Worm (Caenorhabditis elegans) whole organism, mixed stage, embryonic: ENCODE measurements around the gene Y116F11B.6.

Experiments
- M03D4.4 ChIP-seq: sonication (generic microtip); optimal IDR thresholded peaks from 2 replicates; lab custom pipeline; 2017; ENCODE audit warnings: mild to moderate bottlenecking, missing genetic modification characterization, missing compliant biosample characterization
- bed-3 ChIP-seq: fragments of 200-800 bp; sonication (Bioruptor generic); optimal IDR thresholded peaks from 3 replicates; lab custom pipeline; 2018; ENCODE audit warnings: mild to moderate bottlenecking, missing genetic modification characterization, moderate library complexity, missing compliant biosample characterization
- ceh-39 ChIP-seq: fragments of 150-350 bp; optimal IDR thresholded peaks from 2 replicates; lab custom pipeline; 2014; ENCODE audit warnings: missing biosample characterization, missing genetic modification characterization
- ceh-43 ChIP-seq: fragments of 200-800 bp; sonication (Bioruptor generic); optimal IDR thresholded peaks from 2 replicates; lab custom pipeline; 2018; ENCODE audit warnings: mild to moderate bottlenecking, missing genetic modification characterization, moderate library complexity, missing compliant biosample characterization
- ceh-83 ChIP-seq: fragments of 200-800 bp; sonication (Bioruptor generic); optimal IDR thresholded peaks from 2 replicates; lab custom pipeline; 2018; ENCODE audit warnings: mild to moderate bottlenecking, missing genetic modification characterization, missing compliant biosample characterization
- ces-1 ChIP-seq: fragments of 150-350 bp; optimal IDR thresholded peaks from 2 replicates; lab custom pipeline; 2014; ENCODE audit warnings: missing biosample characterization, missing genetic modification reagents, missing genetic modification characterization
- drap-1 ChIP-seq: fragments of 200-800 bp; sonication (Bioruptor generic); optimal IDR thresholded peaks from 3 replicates; lab custom pipeline; 2018; ENCODE audit warnings: mild to moderate bottlenecking, missing genetic modification characterization, missing compliant biosample characterization
- elt-1 ChIP-seq: sonication (generic microtip); optimal IDR thresholded peaks from 2 replicates; lab custom pipeline; 2017; ENCODE audit warnings: missing genetic modification characterization, mild to moderate bottlenecking, missing compliant biosample characterization, antibody characterized with exemption, moderate library complexity, borderline replicate concordance; ENCODE audit not compliant: insufficient read depth
- elt-3 ChIP-seq: fragments of 150-350 bp; optimal IDR thresholded peaks from 2 replicates; lab custom pipeline; 2014; ENCODE audit warnings: missing biosample characterization, missing genetic modification characterization
- flh-1 ChIP-seq: fragments of 200-800 bp; sonication (Bioruptor generic); optimal IDR thresholded peaks from 2 replicates; lab custom pipeline; 2018; ENCODE audit warnings: mild to moderate bottlenecking, missing genetic modification characterization, moderate library complexity, missing compliant biosample characterization
- ham-2 ChIP-seq: fragments of 200-800 bp; sonication (Bioruptor generic); optimal IDR thresholded peaks from 2 replicates; lab custom pipeline; 2018; ENCODE audit warnings: mild to moderate bottlenecking, missing genetic modification characterization, missing compliant biosample characterization
- lin-13 ChIP-seq: fragments of 150-350 bp; optimal IDR thresholded peaks from 2 replicates; lab custom pipeline; 2014; ENCODE audit warnings: missing biosample characterization, missing genetic modification characterization
- lin-32 ChIP-seq: fragments of 200-800 bp; sonication (Bioruptor generic); optimal IDR thresholded peaks from 2 replicates; lab custom pipeline; 2018; ENCODE audit warnings: mild to moderate bottlenecking, missing genetic modification characterization, missing compliant biosample characterization
- lsy-2 ChIP-seq: fragments of 150-350 bp; optimal IDR thresholded peaks from 2 replicates; lab custom pipeline; 2014; ENCODE audit warnings: missing biosample characterization, missing genetic modification characterization
- mab-5 ChIP-seq: fragments of 150-350 bp; optimal IDR thresholded peaks from 2 replicates; lab custom pipeline; 2014; ENCODE audit warnings: missing biosample characterization, missing genetic modification characterization
- mep-1 ChIP-seq: fragments of 150-350 bp; optimal IDR thresholded peaks from 2 replicates; lab custom pipeline; 2017; ENCODE audit warnings: missing biosample characterization, missing genetic modification reagents, missing genetic modification characterization, inconsistent platforms
- mls-2 ChIP-seq: sonication (generic microtip); optimal IDR thresholded peaks from 2 replicates; lab custom pipeline; 2016; ENCODE audit warnings: mild to moderate bottlenecking, missing genetic modification characterization, moderate library complexity, missing compliant biosample characterization
- nhr-12 ChIP-seq: fragments of 150-350 bp; optimal IDR thresholded peaks from 2 replicates; lab custom pipeline; 2014; ENCODE audit warnings: missing biosample characterization, missing genetic modification characterization
- nhr-2 ChIP-seq: fragments of 150-350 bp; optimal IDR thresholded peaks from 2 replicates; lab custom pipeline; 2014; ENCODE audit warnings: missing biosample characterization, missing genetic modification characterization
- nhr-28 ChIP-seq: fragments of 150-350 bp; optimal IDR thresholded peaks from 2 replicates; lab custom pipeline; 2014; ENCODE audit warnings: missing biosample characterization, missing genetic modification characterization
- nhr-76 ChIP-seq: sonication (generic microtip); optimal IDR thresholded peaks from 2 replicates; lab custom pipeline; 2017; ENCODE audit warnings: missing biosample characterization, missing genetic modification characterization
- pha-4 ChIP-seq: fragments of 150-350 bp; optimal IDR thresholded peaks from 2 replicates; lab custom pipeline; 2018; ENCODE audit warnings: missing biosample characterization, missing genetic modification reagents, missing genetic modification characterization
- sem-2 ChIP-seq: fragments of 200-800 bp; sonication (Bioruptor generic); optimal IDR thresholded peaks from 2 replicates; lab custom pipeline; 2018; ENCODE audit warnings: mild to moderate bottlenecking, missing genetic modification characterization, missing compliant biosample characterization
- snpc-4 ChIP-seq: fragments of 150-350 bp; optimal IDR thresholded peaks from 2 replicates; lab custom pipeline; 2014; ENCODE audit warnings: missing biosample characterization, missing genetic modification characterization
- sptf-1 ChIP-seq: sonication (generic microtip); optimal IDR thresholded peaks from 2 replicates; lab custom pipeline; 2017; ENCODE audit warnings: mild to moderate bottlenecking, missing genetic modification characterization, moderate library complexity, missing compliant biosample characterization
- tbx-8 ChIP-seq: fragments of 200-800 bp; sonication (Bioruptor generic); optimal IDR thresholded peaks from 2 replicates; lab custom pipeline; 2018; ENCODE audit warnings: mild to moderate bottlenecking, missing genetic modification characterization, moderate library complexity, missing compliant biosample characterization
- unc-120 ChIP-seq: sonication (generic microtip); optimal IDR thresholded peaks from 2 replicates; lab custom pipeline; 2017; ENCODE audit warnings: missing genetic modification characterization, missing compliant biosample characterization; ENCODE audit not compliant: poor library complexity, severe bottlenecking
- unc-39 ChIP-seq: fragments of 150-350 bp; optimal IDR thresholded peaks from 2 replicates; lab custom pipeline; 2014; ENCODE audit warnings: missing biosample characterization, missing genetic modification characterization
- unc-62 ChIP-seq: fragments of 150-350 bp; optimal IDR thresholded peaks from 2 replicates; lab custom pipeline; 2014; ENCODE audit warnings: missing biosample characterization, missing genetic modification reagents, missing genetic modification characterization
- zip-8 ChIP-seq: fragments of 150-350 bp; optimal IDR thresholded peaks from 2 replicates; lab custom pipeline; 2014; ENCODE audit warnings: missing biosample characterization, missing genetic modification characterization
- ztf-11 ChIP-seq: fragments of 150-350 bp; optimal IDR thresholded peaks from 2 replicates; lab custom pipeline; 2014; ENCODE audit warnings: missing biosample characterization, missing genetic modification characterization

The Y116F11B.6 gene

DNA sequence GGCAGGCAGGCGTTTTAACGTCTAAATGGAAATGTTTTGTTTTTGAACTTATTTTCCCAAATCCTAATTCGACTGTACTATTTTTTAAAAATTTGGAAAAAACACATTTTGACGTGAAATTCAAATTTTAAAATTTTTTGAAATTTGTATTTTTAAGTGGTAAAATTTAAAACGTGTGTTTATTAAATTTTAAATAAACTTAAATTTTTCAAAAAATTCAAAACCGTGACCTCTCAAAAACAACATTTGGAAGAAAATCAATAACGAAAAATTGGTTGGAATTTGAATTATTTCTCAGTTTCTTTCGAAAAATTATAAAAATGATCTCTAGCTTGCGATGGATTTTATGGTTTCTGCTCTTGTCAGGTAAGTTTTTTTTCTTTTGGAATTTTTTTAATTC is 11.6 kb upstream of the Y116F11B.6 start, which contains the start of gene Y116F11B.8:
Y116F11B.8 (plus strand) TSS at position 301 of the 400 bp plus-strand sequence.
- TF ChIP-seq nhr-2 (tag; lab: Kevin White, UChicago) (no peak), ham-2 (GFP tag; lab: Kevin White, UChicago) (no peak), drap-1 (GFP tag; lab: Kevin White, UChicago) (no peak), ceh-43 (GFP tag; lab: Kevin White, UChicago) (no peak), ces-1 (GFP tag; lab: Kevin White, UChicago) (no peak), pha-4 (tag; lab: Kevin White, UChicago) (no peak), mab-5 (tag; lab: Kevin White, UChicago) (no peak), lin-32 (GFP tag; lab: Kevin White, UChicago) (no peak), unc-120 (no peak), sptf-1 (tag; lab: Kevin White, UChicago) (no peak), elt-3 (no peak), mls-2 (tag; lab: Kevin White, UChicago) (no peak), nhr-28 (tag; lab: Kevin White, UChicago) (no peak), sem-2 (GFP tag; lab: Kevin White, UChicago) (no peak), unc-62 (GFP tag; lab: Kevin White, UChicago) (no peak), lin-13 (tag; lab: Kevin White, UChicago) (no peak)

DNA sequence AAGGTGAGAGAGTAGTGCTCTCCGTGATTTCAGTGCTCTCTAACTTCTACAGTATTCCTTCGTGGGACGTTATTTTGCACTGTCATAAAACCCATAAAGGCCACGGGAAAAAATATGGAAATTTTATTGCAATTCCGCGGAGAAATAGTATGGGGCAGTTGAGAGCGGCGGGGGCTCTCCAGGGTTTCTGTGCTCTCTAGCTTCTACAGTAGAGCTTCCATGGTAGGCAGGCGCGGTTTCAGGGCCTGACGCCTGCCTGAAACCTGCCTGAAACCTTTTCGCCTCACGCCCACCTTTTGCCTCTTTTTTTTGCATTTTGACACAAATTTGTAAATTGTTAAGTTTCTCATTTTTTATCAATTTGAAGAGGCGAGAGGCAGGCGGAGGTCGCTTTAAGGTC is 11.2 kb upstream of the Y116F11B.6 start:
- TF ChIP-seq lin-13 (tag; lab: Kevin White, UChicago): no peak
- no peak for TF ChIP-seq ztf-11 (tag; lab: Kevin White, UChicago)
- TF ChIP-seq sem-2 (GFP tag; lab: Kevin White, UChicago): no peak
- no peak for TF ChIP-seq nhr-76
- no peak for TF ChIP-seq lin-32 (GFP tag; lab: Kevin White, UChicago)
- TF ChIP-seq ceh-83 (GFP tag; lab: Kevin White, UChicago): no peak
- TF ChIP-seq elt-3: no peak
- no peak for TF ChIP-seq flh-1
- no peak for TF ChIP-seq nhr-2 (tag; lab: Kevin White, UChicago)
- TF ChIP-seq ceh-39 (tag; lab: Kevin White, UChicago): no peak
- no peak for TF ChIP-seq tbx-8 (GFP tag; lab: Kevin White, UChicago)
- no peak for TF ChIP-seq drap-1 (GFP tag; lab: Kevin White, UChicago)
- TF ChIP-seq bed-3: no peak
- TF ChIP-seq mls-2 (tag; lab: Kevin White, UChicago): no peak
- no peak for TF ChIP-seq nhr-12 (tag; lab: Kevin White, UChicago)
- no peak for TF ChIP-seq elt-1
- TF ChIP-seq ces-1 (GFP tag; lab: Kevin White, UChicago): no peak

DNA sequence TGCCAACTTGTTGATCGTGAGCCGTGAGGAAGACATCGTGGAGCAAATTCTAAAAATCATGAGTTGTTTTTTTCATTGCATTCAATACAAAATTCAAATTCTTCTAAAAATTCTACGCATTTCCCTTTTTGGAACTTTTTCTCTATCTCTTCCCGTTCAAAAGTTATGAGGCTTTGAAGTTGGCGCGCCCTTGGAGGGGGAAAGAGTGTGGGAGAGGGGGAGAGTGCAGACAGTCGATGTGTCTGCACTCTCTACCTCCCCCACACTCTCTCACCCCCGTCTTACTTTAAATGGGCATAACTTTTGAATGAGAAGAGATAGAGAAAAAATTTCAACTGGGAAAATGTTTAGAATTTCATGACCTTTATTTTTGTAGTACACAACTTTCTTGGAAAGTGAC is 10.6 kb upstream of the Y116F11B.6 start:
- TF ChIP-seq nhr-76 (no peak), ceh-83 (GFP tag; lab: Kevin White, UChicago) (no peak), lsy-2 (tag; lab: Kevin White, UChicago) (no peak)

DNA sequence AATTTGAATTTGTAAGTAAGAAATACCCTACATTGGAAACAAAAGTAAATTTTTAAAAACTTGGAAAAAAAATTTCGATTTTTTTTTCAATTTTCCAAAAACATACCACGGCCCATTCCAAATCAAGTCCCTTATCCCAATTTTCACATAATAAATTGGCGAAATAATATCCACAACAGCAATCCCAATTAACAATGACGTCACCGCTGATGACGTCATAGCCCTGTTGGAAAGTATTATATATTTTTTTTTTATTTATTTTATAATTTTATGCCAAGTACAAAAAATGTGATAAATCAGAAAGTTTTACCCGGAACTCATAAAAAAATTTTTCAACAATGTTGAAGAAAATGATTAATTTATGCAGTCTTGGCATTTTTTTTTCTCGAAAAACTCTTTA is 7.8 kb upstream of the Y116F11B.6 start:
- TF ChIP-seq zip-8 (peak; percentile 95), nhr-76 (no peak)

DNA sequence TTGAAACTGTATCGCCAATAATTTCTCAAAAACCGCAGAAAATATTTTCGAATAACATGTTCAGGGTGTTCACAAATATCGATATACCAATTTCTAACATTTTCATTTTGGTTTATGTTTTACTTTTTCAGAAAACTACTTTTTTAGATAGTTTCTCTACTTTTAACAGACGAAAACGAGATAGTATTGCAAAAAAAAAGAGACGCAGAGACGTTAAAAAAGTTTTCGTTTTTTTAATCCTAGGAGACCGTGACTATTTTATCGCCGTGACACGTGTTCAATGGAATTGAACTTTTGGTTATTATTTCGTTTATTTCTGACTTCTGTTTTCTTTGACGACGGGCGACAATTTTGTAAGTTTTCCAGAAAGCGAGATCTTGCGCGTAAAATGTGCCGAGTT is 2.2 kb upstream of the Y116F11B.6 start, which contains the start of gene Y116F11B.7:
Y116F11B.7 (plus strand) TSS at position 301 of the 400 bp plus-strand sequence.
- TF ChIP-seq nhr-28 (tag; lab: Kevin White, UChicago) (no peak), snpc-4 (tag; lab: Kevin White, UChicago) (no peak), unc-62 (GFP tag; lab: Kevin White, UChicago) (no peak), lin-13 (tag; lab: Kevin White, UChicago) (no peak), unc-120 (no peak), tbx-8 (GFP tag; lab: Kevin White, UChicago) (no peak), nhr-2 (tag; lab: Kevin White, UChicago) (no peak), ceh-83 (GFP tag; lab: Kevin White, UChicago) (no peak), mep-1 (tag; lab: Kevin White, UChicago) (no peak), unc-39 (no peak), elt-1 (no peak), M03D4.4 (no peak), mab-5 (tag; lab: Kevin White, UChicago) (no peak), ceh-43 (GFP tag; lab: Kevin White, UChicago) (no peak), ces-1 (GFP tag; lab: Kevin White, UChicago) (no peak), elt-3 (no peak), ztf-11 (tag; lab: Kevin White, UChicago) (no peak), flh-1 (no peak), bed-3 (no peak)
